Worm (Caenorhabditis elegans) whole organism, L4 larva: Measurements from ENCODE around the gene B0310.2.

ENCODE experiments used
- F49E8.2 ChIP-seq: sonication (generic microtip); optimal IDR thresholded peaks from 2 replicates; lab custom pipeline; 2016; ENCODE audit warnings: missing compliant biosample characterization, mild to moderate bottlenecking, missing genetic modification characterization, borderline replicate concordance
- Y5F2A.4 ChIP-seq: fragments of 200-800 bp; sonication (Bioruptor generic); optimal IDR thresholded peaks from 2 replicates; lab custom pipeline; 2018; ENCODE audit warnings: mild to moderate bottlenecking, missing genetic modification characterization, missing compliant biosample characterization
- Y75B8A.6 ChIP-seq: fragments of 200-800 bp; sonication (Bioruptor generic); IDR thresholded peaks from 2 replicates; pipeline ENCODE4 v1.3.6; 2022; ENCODE audit warnings: missing genetic modification reagents, missing genetic modification characterization, missing compliant biosample characterization
- aha-1 ChIP-seq: fragments of 150-350 bp; peaks from one replicate; lab custom pipeline; 2014; ENCODE audit warnings: missing biosample characterization, missing genetic modification characterization
- ceh-82 ChIP-seq: sonication (generic microtip); optimal IDR thresholded peaks from 2 replicates; lab custom pipeline; 2017; ENCODE audit warnings: missing biosample characterization, missing genetic modification characterization
- ces-1 ChIP-seq: fragments of 150-350 bp; sonication (generic microtip); optimal IDR thresholded peaks from 4 replicates; lab custom pipeline; 2014; ENCODE audit warnings: missing biosample characterization, missing genetic modification reagents, missing genetic modification characterization
- daf-16 ChIP-seq, 3 experiments: sonication (generic microtip); optimal IDR thresholded peaks; 2 replicates each; lab custom pipeline; 2016 to 2017; ENCODE audit warnings: missing genetic modification characterization in 3 of 3, missing genetic modification reagents in 3 of 3, mild to moderate bottlenecking in 2 of 3, missing compliant biosample characterization in 2 of 3, missing biosample characterization in 1 of 3, moderate library complexity in 1 of 3
- daf-8 ChIP-seq: fragments of 200-800 bp; sonication (Bioruptor generic); IDR thresholded peaks from 2 replicates; pipeline ENCODE4 v1.3.6; 2022; ENCODE audit warnings: missing genetic modification characterization, missing compliant biosample characterization
- dmd-6 ChIP-seq: fragments of 200-800 bp; sonication (Bioruptor generic); IDR thresholded peaks from 2 replicates; pipeline ENCODE4 v1.3.6; 2022; ENCODE audit warnings: missing genetic modification reagents, missing genetic modification characterization, missing compliant biosample characterization
- dmd-8 ChIP-seq: fragments of 200-800 bp; sonication (Bioruptor generic); IDR thresholded peaks from 2 replicates; pipeline ENCODE4 v1.3.6; 2022; ENCODE audit warnings: missing genetic modification characterization, missing compliant biosample characterization
- dpl-1 ChIP-seq: fragments of 150-350 bp; optimal IDR thresholded peaks from 2 replicates; lab custom pipeline; 2014; ENCODE audit warnings: missing biosample characterization, missing genetic modification reagents, missing genetic modification characterization
- duxl-1 ChIP-seq: sonication (generic microtip); optimal IDR thresholded peaks from 2 replicates; lab custom pipeline; 2016; ENCODE audit warnings: mild to moderate bottlenecking, missing genetic modification characterization, moderate library complexity, missing compliant biosample characterization; ENCODE audit not compliant: poor library complexity
- egl-27 ChIP-seq: sonication (generic microtip); optimal IDR thresholded peaks from 3 replicates; lab custom pipeline; 2017; ENCODE audit warnings: missing biosample characterization, missing genetic modification reagents, missing genetic modification characterization
- fkh-10 ChIP-seq: fragments of 150-350 bp; optimal IDR thresholded peaks from 2 replicates; lab custom pipeline; 2014; ENCODE audit warnings: missing biosample characterization, missing genetic modification reagents, missing genetic modification characterization
- hif-1 ChIP-seq, 2 experiments: sonication (generic microtip); optimal IDR thresholded peaks; 2 replicates each; lab custom pipeline; 2016 to 2017; ENCODE audit warnings: missing compliant biosample characterization in 2 of 2, missing genetic modification characterization in 2 of 2, missing genetic modification reagents in 2 of 2, missing genotype in 2 of 2, mild to moderate bottlenecking in 1 of 2
- hlh-11 ChIP-seq: fragments of 200-800 bp; sonication (Bioruptor generic); optimal IDR thresholded peaks from 2 replicates; lab custom pipeline; 2018; ENCODE audit warnings: mild to moderate bottlenecking, missing genetic modification characterization, missing compliant biosample characterization
- hlh-30 ChIP-seq: sonication (generic microtip); optimal IDR thresholded peaks from 2 replicates; lab custom pipeline; 2017; ENCODE audit warnings: antibody characterized with exemption, mild to moderate bottlenecking, missing genetic modification characterization, missing compliant biosample characterization; ENCODE audit not compliant: insufficient read depth
- lim-7 ChIP-seq: fragments of 200-800 bp; sonication (Bioruptor generic); IDR thresholded peaks from 2 replicates; pipeline ENCODE4 v1.3.6; 2022; ENCODE audit warnings: missing genetic modification characterization, missing compliant biosample characterization
- lin-13 ChIP-seq: fragments of 150-350 bp; optimal IDR thresholded peaks from 2 replicates; lab custom pipeline; 2014; ENCODE audit warnings: missing biosample characterization, missing genetic modification reagents, missing genetic modification characterization
- lin-38 ChIP-seq: fragments of 200-800 bp; sonication (Bioruptor generic); IDR thresholded peaks from 2 replicates; pipeline ENCODE4 v1.3.6; 2022; ENCODE audit warnings: missing genetic modification reagents, missing genetic modification characterization, missing compliant biosample characterization
- lin-39 ChIP-seq: fragments of 150-350 bp; optimal IDR thresholded peaks from 2 replicates; lab custom pipeline; 2014; ENCODE audit warnings: missing biosample characterization, missing genetic modification reagents, missing genetic modification characterization
- mdl-1 ChIP-seq, 2 experiments: fragments of 150-350 bp in 1 of 2; sonication (generic microtip) in 1 of 2; optimal IDR thresholded peaks; 2 replicates each; lab custom pipeline; 2014 to 2017; ENCODE audit warnings: missing biosample characterization in 2 of 2, missing genetic modification characterization in 2 of 2
- mes-2 ChIP-seq: sonication (generic microtip); optimal IDR thresholded peaks from 2 replicates; lab custom pipeline; 2016; ENCODE audit warnings: missing genotype, mild to moderate bottlenecking, missing genetic modification characterization, missing compliant biosample characterization; ENCODE audit not compliant: poor library complexity, severe bottlenecking
- mxl-2 ChIP-seq: fragments of 200-800 bp; sonication (Bioruptor generic); conservative IDR thresholded peaks from 2 replicates; pipeline ENCODE4 v1.3.6; 2022; ENCODE audit warnings: missing genetic modification reagents, missing genetic modification characterization, missing compliant biosample characterization
- nhr-28 ChIP-seq: fragments of 150-350 bp; optimal IDR thresholded peaks from 2 replicates; lab custom pipeline; 2014; ENCODE audit warnings: missing biosample characterization, missing genetic modification characterization
- nhr-42 ChIP-seq: fragments of 200-800 bp; sonication (Bioruptor generic); IDR thresholded peaks from 2 replicates; pipeline ENCODE4 v1.3.6; 2022; ENCODE audit warnings: missing genetic modification characterization, missing compliant biosample characterization
- nhr-76 ChIP-seq: fragments of 150-350 bp; optimal IDR thresholded peaks from 2 replicates; lab custom pipeline; 2014; ENCODE audit warnings: missing biosample characterization, missing genetic modification characterization
- rbr-2 ChIP-seq: sonication (generic microtip); optimal IDR thresholded peaks from 2 replicates; lab custom pipeline; 2016; ENCODE audit warnings: missing genotype, missing genetic modification characterization, missing compliant biosample characterization
- saeg-2 ChIP-seq: fragments of 200-800 bp; sonication (Bioruptor generic); IDR thresholded peaks from 2 replicates; pipeline ENCODE4 v1.3.6; 2022; ENCODE audit warnings: missing genetic modification reagents, missing genetic modification characterization, missing compliant biosample characterization
- set-16 ChIP-seq: fragments of 200-800 bp; sonication (Bioruptor generic); IDR thresholded peaks from 2 replicates; pipeline ENCODE4 v1.3.6; 2022; ENCODE audit warnings: missing genetic modification reagents, missing genetic modification characterization, missing compliant biosample characterization
- snpc-1.2 ChIP-seq: fragments of 200-800 bp; sonication (Bioruptor generic); IDR thresholded peaks from 2 replicates; pipeline ENCODE4 v1.3.6; 2022; ENCODE audit warnings: missing genetic modification reagents, missing genetic modification characterization, missing compliant biosample characterization
- unc-130 ChIP-seq: sonication (generic microtip); optimal IDR thresholded peaks from 2 replicates; lab custom pipeline; 2016; ENCODE audit warnings: missing genetic modification reagents, missing genetic modification characterization, missing compliant biosample characterization
- unc-39 ChIP-seq: sonication (generic microtip); optimal IDR thresholded peaks from 2 replicates; lab custom pipeline; 2017; ENCODE audit warnings: missing biosample characterization, missing genetic modification characterization
- unc-62 ChIP-seq, 3 experiments: fragments of 150-350 bp in 1 of 3; sonication (generic microtip); optimal IDR thresholded peaks in 2 of 3; peaks in 1 of 3; 1 replicate in 1 of 3; 2 replicates in 2 of 3; lab custom pipeline; 2014 to 2017; ENCODE audit warnings: missing biosample characterization in 3 of 3, missing genetic modification characterization in 3 of 3, missing genetic modification reagents in 3 of 3, missing genotype in 1 of 3
- vab-7 ChIP-seq: fragments of 200-800 bp; sonication (Bioruptor generic); IDR thresholded peaks from 2 replicates; pipeline ENCODE4 v1.3.6; 2022; ENCODE audit warnings: missing genetic modification reagents, missing genetic modification characterization, missing compliant biosample characterization
- zfp-3 ChIP-seq: fragments of 200-800 bp; sonication (Bioruptor generic); conservative IDR thresholded peaks from 2 replicates; pipeline ENCODE4 v1.3.6; 2022; ENCODE audit warnings: missing genetic modification reagents, missing genetic modification characterization, missing compliant biosample characterization
- ztf-7 ChIP-seq: fragments of 150-350 bp; optimal IDR thresholded peaks from 2 replicates; lab custom pipeline; 2014; ENCODE audit warnings: missing biosample characterization, missing genetic modification characterization

The B0310.2 gene

ce11 chrX:514023-514422, 7.3 kb upstream of the B0310.2 start:
- TF ChIP-seq dpl-1 (GFP tag; lab: Kevin White, UChicago): no peak
- TF ChIP-seq lin-13 (GFP tag; lab: Kevin White, UChicago): no peak
- TF ChIP-seq aha-1 (tag; lab: Kevin White, UChicago): peak; percentile 62
- no peak for TF ChIP-seq ceh-82 (tag; lab: Kevin White, UChicago)

ce11 chrX:505014-505413, 1.7 kb downstream of the B0310.2 start:
- TF ChIP-seq aha-1 (tag; lab: Kevin White, UChicago) (peak; percentile 94), dmd-6 (GFP tag; lab: Robert Waterston, UW) (no peak), nhr-76 (tag; lab: Kevin White, UChicago) (no peak), nhr-28 (tag; lab: Kevin White, UChicago) (no peak)

- TF ChIP-seq nhr-28 (tag; lab: Kevin White, UChicago): peak; percentile 50
- peak in 1 of 2 experiments; percentile 90 for TF ChIP-seq unc-62 (GFP tag; optimal IDR thresholded peaks at IDR 0.05 in 1 of 2; lab: Kevin White, UChicago)
- no peak for TF ChIP-seq unc-62 (tag; optimal IDR thresholded peaks at IDR 0.05; lab: Kevin White, UChicago)
- no peak for TF ChIP-seq vab-7 (GFP tag; lab: Robert Waterston, UW)
Observed at ce11 chrX:504046-504843, 2.5 kb downstream of the B0310.2 start.

ce11 chrX:498640-499039, 8.1 kb downstream of the B0310.2 start:
- TF ChIP-seq saeg-2: no peak
- TF ChIP-seq nhr-28 (tag; lab: Kevin White, UChicago): peak; percentile 33
- no peak for TF ChIP-seq unc-39 (tag; lab: Kevin White, UChicago)
- TF ChIP-seq F49E8.2 (tag; lab: Kevin White, UChicago): no peak
- TF ChIP-seq, all 104 proteins: peak for 1

ce11 chrX:496795-497194, 10.0 kb downstream of the B0310.2 start:
- TF ChIP-seq hlh-11 (tag; lab: Kevin White, UChicago) (no peak), hif-1 (tag; optimal IDR thresholded peaks at IDR 0.05; lab: Kevin White, UChicago) (no peak), fkh-10 (no peak), lin-39 (tag; lab: Kevin White, UChicago) (no peak), daf-8 (GFP tag; lab: Robert Waterston, UW) (no peak), hlh-30 (no peak)

- TF ChIP-seq egl-27 (tag; lab: Kevin White, UChicago): no peak
- no peak for TF ChIP-seq snpc-1.2
- no peak for TF ChIP-seq mdl-1 (tag; optimal IDR thresholded peaks at IDR 0.05; lab: Kevin White, UChicago)
- TF ChIP-seq daf-16 (GFP tag; optimal IDR thresholded peaks at IDR 0.05; lab: Kevin White, UChicago): peak in 1 of 2 experiments; percentile 63
- TF ChIP-seq daf-16 (tag; optimal IDR thresholded peaks at IDR 0.05; lab: Kevin White, UChicago): no peak
- no peak for TF ChIP-seq unc-130 (GFP tag; lab: Kevin White, UChicago)
- TF ChIP-seq Y5F2A.4: no peak
- no peak for TF ChIP-seq mes-2
Observed at ce11 chrX:492919-493318, 13.8 kb downstream of the B0310.2 start, which contains the start of gene B0310.1. Gene B0310.1, plus strand, starts transcription at chrX:493228.

ce11 chrX:489635-490105, 17.1 kb downstream of the B0310.2 start, which contains the start of gene egl-17:
Gene egl-17, plus strand, starts transcription at chrX:489685.
- TF ChIP-seq zfp-3: peak; percentile 78
- peak; percentile 22 for TF ChIP-seq dpl-1 (GFP tag; lab: Kevin White, UChicago)
- peak; percentile 94 for TF ChIP-seq lim-7 (GFP tag; lab: Robert Waterston, UW)
- peak; percentile 24 for TF ChIP-seq ces-1 (GFP tag; lab: Kevin White, UChicago)
- no peak for TF ChIP-seq set-16 (GFP tag; lab: Robert Waterston, UW)
- peak; percentile 84 for TF ChIP-seq Y75B8A.6 (GFP tag; lab: Robert Waterston, UW)
- TF ChIP-seq vab-7 (GFP tag; lab: Robert Waterston, UW): peak; percentile 97
- TF ChIP-seq lin-38: peak; percentile 84
- TF ChIP-seq ztf-7 (tag; lab: Kevin White, UChicago): peak; percentile 69
- TF ChIP-seq daf-8 (GFP tag; lab: Robert Waterston, UW): 0 out of 2 replicates have a peak, but pooled peaks have one; percentile 78
- TF ChIP-seq rbr-2 (tag; lab: Kevin White, UChicago): peak; percentile 81
- TF ChIP-seq duxl-1 (tag; lab: Kevin White, UChicago): peak; percentile 93
- peak; percentile 85 for TF ChIP-seq nhr-42 (GFP tag; lab: Robert Waterston, UW)
- TF ChIP-seq mxl-2 (GFP tag; lab: Robert Waterston, UW): 0 out of 2 replicates have a peak, but pooled peaks have one; percentile 57
- peak; percentile 91 for TF ChIP-seq dmd-8 (GFP tag; lab: Robert Waterston, UW)
